Worm (Caenorhabditis elegans) whole organism, L4 larva: ENCODE measurements around the gene hrg-10.

Source experiments
- R02D3.7 ChIP-seq: fragments of 150-350 bp; sonication (generic microtip); optimal IDR thresholded peaks from 3 replicates; lab custom pipeline; 2014; ENCODE audit warnings: missing biosample characterization, missing genetic modification characterization
- Y105C5A.15 ChIP-seq: fragments of 200-800 bp; sonication (Bioruptor generic); IDR thresholded peaks from 2 replicates; pipeline ENCODE4 v1.3.6; 2022; ENCODE audit warnings: missing genetic modification characterization, missing compliant biosample characterization
- ZK337.2 ChIP-seq: fragments of 200-800 bp; sonication (Bioruptor generic); IDR thresholded peaks from 2 replicates; pipeline ENCODE4 v1.3.6; 2022; ENCODE audit warnings: missing genetic modification reagents, missing genetic modification characterization, missing compliant biosample characterization
- aha-1 ChIP-seq: fragments of 150-350 bp; peaks from one replicate; lab custom pipeline; 2014; ENCODE audit warnings: missing biosample characterization, missing genetic modification characterization
- arid-1 ChIP-seq: fragments of 200-800 bp; sonication (Bioruptor generic); conservative IDR thresholded peaks from 2 replicates; pipeline ENCODE4 v1.3.6; 2022; ENCODE audit warnings: missing genetic modification reagents, missing genetic modification characterization, missing compliant biosample characterization
- attf-4 ChIP-seq: sonication (generic microtip); optimal IDR thresholded peaks from 3 replicates; lab custom pipeline; 2017; ENCODE audit warnings: missing biosample characterization, missing genetic modification characterization
- ceh-28 ChIP-seq: fragments of 150-350 bp; optimal IDR thresholded peaks from 2 replicates; lab custom pipeline; 2014; ENCODE audit warnings: missing biosample characterization, missing genetic modification reagents, missing genetic modification characterization
- cey-2 ChIP-seq: sonication (generic microtip); optimal IDR thresholded peaks from 3 replicates; lab custom pipeline; 2017; ENCODE audit warnings: missing genetic modification characterization, mild to moderate bottlenecking, missing compliant biosample characterization, antibody characterized with exemption, borderline replicate concordance; ENCODE audit not compliant: insufficient read depth
- daf-12 ChIP-seq: fragments of 150-350 bp; optimal IDR thresholded peaks from 2 replicates; lab custom pipeline; 2014; ENCODE audit warnings: missing biosample characterization, missing genetic modification reagents, missing genetic modification characterization
- daf-16 ChIP-seq, 3 experiments: sonication (generic microtip); optimal IDR thresholded peaks; 2 replicates each; lab custom pipeline; 2016 to 2017; ENCODE audit warnings: missing genetic modification characterization in 3 of 3, missing genetic modification reagents in 3 of 3, mild to moderate bottlenecking in 2 of 3, missing compliant biosample characterization in 2 of 3, missing biosample characterization in 1 of 3, moderate library complexity in 1 of 3
- dmd-6 ChIP-seq: fragments of 200-800 bp; sonication (Bioruptor generic); IDR thresholded peaks from 2 replicates; pipeline ENCODE4 v1.3.6; 2022; ENCODE audit warnings: missing genetic modification reagents, missing genetic modification characterization, missing compliant biosample characterization
- dve-1 ChIP-seq: sonication (generic microtip); optimal IDR thresholded peaks from 2 replicates; lab custom pipeline; 2017; ENCODE audit warnings: antibody characterized with exemption, mild to moderate bottlenecking, missing genetic modification characterization, missing compliant biosample characterization; ENCODE audit not compliant: insufficient read depth
- egl-43 ChIP-seq: fragments of 200-800 bp; sonication (Bioruptor generic); IDR thresholded peaks from 2 replicates; pipeline ENCODE4 v1.3.6; 2022; ENCODE audit warnings: missing genetic modification reagents, missing genetic modification characterization, missing compliant biosample characterization
- hif-1 ChIP-seq, 2 experiments: sonication (generic microtip); optimal IDR thresholded peaks; 2 replicates each; lab custom pipeline; 2016 to 2017; ENCODE audit warnings: missing compliant biosample characterization in 2 of 2, missing genetic modification characterization in 2 of 2, missing genetic modification reagents in 2 of 2, missing genotype in 2 of 2, mild to moderate bottlenecking in 1 of 2
- hlh-30 ChIP-seq: sonication (generic microtip); optimal IDR thresholded peaks from 2 replicates; lab custom pipeline; 2017; ENCODE audit warnings: antibody characterized with exemption, mild to moderate bottlenecking, missing genetic modification characterization, missing compliant biosample characterization; ENCODE audit not compliant: insufficient read depth
- hmg-1.1 ChIP-seq: fragments of 200-800 bp; sonication (Bioruptor generic); IDR thresholded peaks from 2 replicates; pipeline ENCODE4 v1.3.6; 2022; ENCODE audit warnings: missing genetic modification reagents, missing genetic modification characterization, missing compliant biosample characterization
- lin-1 ChIP-seq: fragments of 200-800 bp; sonication (Bioruptor generic); IDR thresholded peaks from 2 replicates; pipeline ENCODE4 v1.3.6; 2022; ENCODE audit warnings: missing genetic modification reagents, missing genetic modification characterization, missing compliant biosample characterization
- lin-38 ChIP-seq: fragments of 200-800 bp; sonication (Bioruptor generic); IDR thresholded peaks from 2 replicates; pipeline ENCODE4 v1.3.6; 2022; ENCODE audit warnings: missing genetic modification reagents, missing genetic modification characterization, missing compliant biosample characterization
- madf-5 ChIP-seq, 2 experiments: fragments of 200-800 bp; sonication (Bioruptor generic); IDR thresholded peaks; 2 replicates each; pipeline ENCODE4 v1.3.6; 2022; ENCODE audit warnings: missing compliant biosample characterization in 2 of 2, missing genetic modification characterization in 2 of 2
- mdl-1 ChIP-seq, 2 experiments: fragments of 150-350 bp in 1 of 2; sonication (generic microtip) in 1 of 2; optimal IDR thresholded peaks; 2 replicates each; lab custom pipeline; 2014 to 2017; ENCODE audit warnings: missing biosample characterization in 2 of 2, missing genetic modification characterization in 2 of 2
- mep-1 ChIP-seq: fragments of 150-350 bp; sonication (generic microtip); optimal IDR thresholded peaks from 3 replicates; lab custom pipeline; 2014; ENCODE audit warnings: missing biosample characterization, missing genetic modification characterization
- mxl-2 ChIP-seq: fragments of 200-800 bp; sonication (Bioruptor generic); conservative IDR thresholded peaks from 2 replicates; pipeline ENCODE4 v1.3.6; 2022; ENCODE audit warnings: missing genetic modification reagents, missing genetic modification characterization, missing compliant biosample characterization
- nhr-25 ChIP-seq: sonication (generic microtip); optimal IDR thresholded peaks from 2 replicates; lab custom pipeline; 2017; ENCODE audit warnings: missing genetic modification characterization, mild to moderate bottlenecking, missing compliant biosample characterization, antibody characterized with exemption, moderate library complexity, borderline replicate concordance; ENCODE audit not compliant: insufficient read depth
- nhr-28 ChIP-seq: fragments of 150-350 bp; optimal IDR thresholded peaks from 2 replicates; lab custom pipeline; 2014; ENCODE audit warnings: missing biosample characterization, missing genetic modification characterization
- nhr-48 ChIP-seq: sonication (generic microtip); optimal IDR thresholded peaks from 2 replicates; lab custom pipeline; 2016; ENCODE audit warnings: mild to moderate bottlenecking, missing genetic modification characterization, missing compliant biosample characterization
- nhr-77 ChIP-seq: fragments of 150-350 bp; optimal IDR thresholded peaks from 2 replicates; lab custom pipeline; 2014; ENCODE audit warnings: missing biosample characterization, missing genetic modification characterization
- sdz-12 ChIP-seq: fragments of 200-800 bp; sonication (Bioruptor generic); optimal IDR thresholded peaks from 2 replicates; lab custom pipeline; 2018; ENCODE audit warnings: mild to moderate bottlenecking, missing genetic modification characterization, missing compliant biosample characterization
- skn-1 ChIP-seq: fragments of 150-350 bp; optimal IDR thresholded peaks from 2 replicates; lab custom pipeline; 2014; ENCODE audit warnings: missing biosample characterization, missing genetic modification characterization
- spr-1 ChIP-seq: sonication (generic microtip); optimal IDR thresholded peaks from 2 replicates; lab custom pipeline; 2016; ENCODE audit warnings: mild to moderate bottlenecking, missing genetic modification characterization, missing compliant biosample characterization
- zfp-2 ChIP-seq: sonication (generic microtip); optimal IDR thresholded peaks from 2 replicates; lab custom pipeline; 2016; ENCODE audit warnings: mild to moderate bottlenecking, missing genetic modification characterization, missing compliant biosample characterization
- zfp-3 ChIP-seq: fragments of 200-800 bp; sonication (Bioruptor generic); conservative IDR thresholded peaks from 2 replicates; pipeline ENCODE4 v1.3.6; 2022; ENCODE audit warnings: missing genetic modification reagents, missing genetic modification characterization, missing compliant biosample characterization

The hrg-10 gene

DNA sequence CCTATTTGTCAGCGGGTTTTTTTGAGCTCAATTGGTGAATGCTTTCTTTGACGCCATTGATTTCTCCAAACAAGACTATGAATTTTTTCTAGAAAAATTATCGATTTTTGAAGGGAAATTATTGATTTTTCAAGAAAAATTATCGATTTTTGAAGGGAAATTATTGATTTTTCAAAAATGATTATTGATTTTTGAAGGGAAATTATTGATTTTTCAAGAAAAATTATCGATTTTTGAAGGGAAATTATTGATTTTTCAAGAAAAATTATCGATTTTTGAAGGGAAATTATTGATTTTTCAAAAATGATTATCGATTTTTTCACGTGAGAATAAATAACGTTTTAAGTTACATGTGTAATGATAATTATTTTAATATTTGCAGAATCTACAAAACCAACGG, 16.3 kb downstream of the hrg-10 start:
- TF ChIP-seq ceh-28 = peak; percentile 94

DNA sequence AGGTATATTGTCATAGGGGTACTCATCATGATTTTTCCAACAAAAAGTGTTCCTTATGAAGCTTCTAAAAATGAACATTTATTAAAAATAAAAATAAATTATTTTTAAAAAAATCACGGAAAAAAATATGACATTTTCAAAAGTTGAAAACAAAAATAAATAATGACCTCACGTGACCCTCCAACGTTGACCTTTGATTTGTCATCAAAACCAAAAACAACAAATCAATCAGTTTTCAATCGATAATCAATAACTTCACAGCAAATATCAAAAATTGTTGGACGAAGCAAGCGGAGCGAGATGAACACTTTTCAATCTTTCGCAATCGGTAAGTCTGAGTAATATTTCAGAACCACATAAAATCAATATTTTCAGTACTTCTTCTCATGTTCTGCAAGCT, 16.8 kb downstream of the hrg-10 start, which contains the start of gene Y80D3A.8:
Y80D3A.8 (plus strand) TSS at position 301 of the 400 bp plus-strand sequence.
- TF ChIP-seq spr-1 (tag; lab: Kevin White, UChicago) (no peak), mep-1 (no peak), daf-16 (GFP tag; optimal IDR thresholded peaks at IDR 0.05; lab: Kevin White, UChicago) (no peak), daf-16 (tag; optimal IDR thresholded peaks at IDR 0.05; lab: Kevin White, UChicago) (no peak), hmg-1.1 (GFP tag; lab: Robert Waterston, UW) (no peak), nhr-48 (tag; lab: Kevin White, UChicago) (no peak), madf-5 (GFP tag; IDR thresholded peaks at IDR 0.05; lab: Robert Waterston, UW) (no peak), attf-4 (no peak), daf-12 (tag; lab: Kevin White, UChicago) (no peak), sdz-12 (GFP tag; lab: Kevin White, UChicago) (no peak)

DNA sequence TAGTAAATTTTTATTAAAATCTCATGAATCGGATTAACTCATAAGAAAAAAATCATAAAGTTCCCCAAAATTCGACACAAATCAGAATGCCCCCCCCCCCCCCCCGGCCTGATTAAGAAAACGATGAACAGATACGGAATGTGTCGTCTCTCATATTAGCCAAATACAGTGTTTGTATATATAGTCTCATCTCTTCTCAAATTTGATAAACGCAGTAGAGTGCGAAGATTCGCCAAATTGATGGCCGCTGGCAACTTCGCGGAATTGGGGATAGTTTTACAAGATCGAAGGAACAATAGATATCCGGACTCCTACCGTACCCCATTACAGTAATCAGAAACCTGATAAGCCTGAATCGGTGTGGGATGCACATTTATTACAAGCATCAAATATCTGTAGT, 19.5 kb downstream of the hrg-10 start:
- TF ChIP-seq aha-1 (tag; lab: Kevin White, UChicago) = peak; percentile 56
- no peak for TF ChIP-seq skn-1 (tag; lab: Kevin White, UChicago)
- TF ChIP-seq, all 104 proteins: peak for 1

DNA sequence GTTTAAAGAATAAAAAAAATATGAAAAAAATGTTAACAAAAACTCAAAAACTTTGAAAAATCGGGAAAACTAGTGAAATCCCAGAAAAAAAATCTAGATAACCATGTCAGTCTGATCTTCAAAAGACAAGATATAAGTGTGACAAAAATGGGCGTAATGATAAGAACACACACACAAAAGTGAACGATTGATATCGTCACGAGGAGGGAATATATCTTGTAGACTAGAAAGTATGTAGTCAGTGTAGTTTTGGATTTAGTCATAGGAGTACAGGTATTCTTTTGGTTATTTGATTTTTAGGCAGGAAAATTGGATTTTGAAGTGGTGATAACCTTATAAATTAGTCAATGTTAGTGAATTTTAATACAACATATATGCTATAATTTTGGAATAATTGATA, 22.6 kb downstream of the hrg-10 start:
- no peak for TF ChIP-seq sdz-12 (GFP tag; lab: Kevin White, UChicago)
- TF ChIP-seq arid-1 (GFP tag; lab: Robert Waterston, UW) = no peak
- no peak for TF ChIP-seq nhr-25 (tag; lab: Kevin White, UChicago)
- no peak for TF ChIP-seq egl-43 (GFP tag; lab: Robert Waterston, UW)
- TF ChIP-seq R02D3.7 (tag; lab: Kevin White, UChicago) = no peak
- TF ChIP-seq lin-38 (GFP tag; lab: Robert Waterston, UW) = no peak
- peak; percentile 18 for TF ChIP-seq nhr-77 (tag; lab: Kevin White, UChicago)
- no peak for TF ChIP-seq dve-1
- TF ChIP-seq hif-1 (tag; optimal IDR thresholded peaks at IDR 0.05; lab: Kevin White, UChicago) = no peak
- TF ChIP-seq mdl-1 (tag; optimal IDR thresholded peaks at IDR 0.05; lab: Kevin White, UChicago) = peak in 1 of 2 experiments; percentile 23
- no peak for TF ChIP-seq zfp-2 (tag; lab: Kevin White, UChicago)
- no peak for TF ChIP-seq ZK337.2 (GFP tag; lab: Robert Waterston, UW)
- TF ChIP-seq nhr-28 (tag; lab: Kevin White, UChicago) = peak; percentile 99
- TF ChIP-seq hlh-30 (tag; lab: Kevin White, UChicago) = peak; percentile 40
- TF ChIP-seq, all 104 proteins: peak for 4

DNA sequence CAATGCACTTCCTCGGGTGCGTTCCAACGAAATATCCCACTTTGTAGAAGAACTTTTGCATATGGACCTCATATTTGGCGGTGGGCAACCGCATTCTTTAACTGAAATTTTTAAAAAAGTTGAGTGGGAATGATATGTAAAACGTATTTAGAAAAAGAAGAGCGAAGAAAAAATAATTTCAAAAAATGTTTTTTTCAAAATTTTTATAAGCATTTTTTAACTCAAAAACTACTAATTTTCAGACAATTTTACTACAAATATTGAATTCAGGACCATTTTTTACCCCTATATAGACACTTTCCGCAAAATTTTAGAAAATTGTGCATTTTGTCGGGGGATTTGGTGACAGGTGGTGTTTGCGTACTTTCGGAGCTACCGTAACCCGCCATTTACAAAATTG, 25.8 kb downstream of the hrg-10 start, which contains the start of gene ptr-22:
ptr-22 (minus strand) TSS at position 101 of the 400 bp plus-strand sequence.
- TF ChIP-seq zfp-3 (GFP tag; lab: Robert Waterston, UW) = no peak

DNA sequence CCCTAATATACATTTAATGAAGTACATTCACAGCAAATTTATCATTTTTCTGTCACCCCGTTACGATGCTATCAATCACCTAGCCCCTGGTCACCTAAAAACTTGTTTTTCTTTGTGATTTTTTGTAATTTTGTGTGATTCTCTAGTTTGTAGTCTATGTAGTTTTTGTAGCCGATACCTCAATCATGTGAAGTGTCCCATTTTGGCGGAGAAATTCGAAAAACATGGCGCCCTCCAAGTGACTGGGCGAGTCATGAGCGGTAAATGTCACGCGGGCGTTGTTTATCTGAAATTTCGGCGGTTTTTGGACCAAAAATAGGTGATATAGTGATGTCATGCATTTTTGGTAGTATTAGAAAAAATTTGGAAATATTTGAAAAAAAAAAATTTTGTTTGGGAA, 26.4 kb downstream of the hrg-10 start:
- TF ChIP-seq nhr-28 (tag; lab: Kevin White, UChicago) (peak; percentile 86), aha-1 (tag; lab: Kevin White, UChicago) (peak; percentile 62), zfp-2 (tag; lab: Kevin White, UChicago) (no peak), hlh-30 (tag; lab: Kevin White, UChicago) (peak; percentile 42), ZK337.2 (GFP tag; lab: Robert Waterston, UW) (no peak)

DNA sequence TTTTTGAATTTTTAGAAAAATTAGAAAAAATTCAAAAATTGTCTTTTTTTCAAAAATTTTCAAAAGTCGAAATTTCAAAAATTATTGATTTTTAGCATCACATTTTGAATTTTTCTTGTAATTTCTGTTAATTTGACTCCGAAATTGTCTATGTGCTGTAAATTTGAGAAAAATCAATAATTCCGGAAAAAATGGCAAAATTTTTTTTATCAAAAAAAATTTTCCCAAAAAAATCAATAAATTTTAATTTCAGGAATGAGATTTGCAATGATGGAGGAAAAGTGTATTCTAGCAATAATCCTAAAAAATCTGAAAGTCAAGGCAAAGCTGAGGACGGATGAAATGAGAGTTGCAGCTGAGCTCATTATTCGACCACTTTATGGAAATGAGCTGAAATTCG, 39.7 kb downstream of the hrg-10 start:
- TF ChIP-seq ceh-28 = peak; percentile 7
- no peak for TF ChIP-seq arid-1 (GFP tag; lab: Robert Waterston, UW)
- TF ChIP-seq Y105C5A.15 = no peak
- TF ChIP-seq cey-2 (tag; lab: Kevin White, UChicago) = no peak
- no peak for TF ChIP-seq dmd-6 (GFP tag; lab: Robert Waterston, UW)
- TF ChIP-seq mxl-2 (GFP tag; lab: Robert Waterston, UW) = no peak
- no peak for TF ChIP-seq lin-1 (GFP tag; lab: Robert Waterston, UW)
- no peak for TF ChIP-seq sdz-12 (GFP tag; lab: Kevin White, UChicago)
